Fruit fly (Drosophila melanogaster): ENCODE measurements around the gene CG13838.

Gene CG13838

DNA sequence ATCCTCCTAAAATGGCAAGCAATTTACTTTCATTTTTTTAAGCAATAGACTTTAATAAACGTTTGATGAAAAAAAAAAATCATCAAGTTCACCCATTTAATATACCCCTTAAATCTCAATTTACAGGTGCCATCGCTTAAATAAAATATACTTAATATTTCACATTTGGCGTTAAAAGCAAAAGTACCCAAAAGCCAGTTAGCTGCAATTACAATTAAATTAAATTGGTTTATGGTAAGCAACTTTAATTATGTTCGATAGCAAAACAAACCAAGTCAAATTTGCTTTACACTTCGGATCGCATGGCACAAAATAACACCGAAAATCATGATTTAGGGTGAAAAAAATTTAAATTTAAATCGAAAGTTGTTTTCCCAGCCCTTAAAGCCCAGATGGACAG is at the start of gene CG13838:
CG13838 (plus strand) TSS at position 301 of the 400 bp plus-strand sequence.
- TF ChIP-seq CG8478 (optimal IDR thresholded peaks at IDR 0.05) (no peak), pan (optimal IDR thresholded peaks at IDR 0.05) (no peak), psq (optimal IDR thresholded peaks at IDR 0.05) (no peak), usp (GFP tag; optimal IDR thresholded peaks at IDR 0.05) (no peak), Dll (optimal IDR thresholded peaks at IDR 0.05) (no peak), EcR (GFP tag; optimal IDR thresholded peaks at IDR 0.05) (no peak)

dm6 chr3R:22997912-22998622 is 44.0 kb upstream of the CG13838 start, which contains the start of gene Nha2:
Gene Nha2, minus strand, starts transcription at chr3R:22998528.
- no peak for TF ChIP-seq EcR (GFP tag; optimal IDR thresholded peaks at IDR 0.05)
- no peak for TF ChIP-seq usp (GFP tag; optimal IDR thresholded peaks at IDR 0.05)
- no peak for TF ChIP-seq pan (optimal IDR thresholded peaks at IDR 0.05)
- TF ChIP-seq psq (optimal IDR thresholded peaks at IDR 0.05) = no peak
- no peak for TF ChIP-seq CG8478 (optimal IDR thresholded peaks at IDR 0.05)
- TF ChIP-seq Dll (optimal IDR thresholded peaks at IDR 0.05) = no peak

dm6 chr3R:22998623-22999179 is 43.3 kb upstream of the CG13838 start:
- TF ChIP-seq psq (optimal IDR thresholded peaks at IDR 0.05) = no peak
- no peak for TF ChIP-seq Dll (optimal IDR thresholded peaks at IDR 0.05)
- no peak for TF ChIP-seq pan (optimal IDR thresholded peaks at IDR 0.05)
- TF ChIP-seq CG8478 (optimal IDR thresholded peaks at IDR 0.05) = no peak
- TF ChIP-seq usp (GFP tag; optimal IDR thresholded peaks at IDR 0.05) = no peak
- TF ChIP-seq EcR (GFP tag; optimal IDR thresholded peaks at IDR 0.05) = no peak

DNA sequence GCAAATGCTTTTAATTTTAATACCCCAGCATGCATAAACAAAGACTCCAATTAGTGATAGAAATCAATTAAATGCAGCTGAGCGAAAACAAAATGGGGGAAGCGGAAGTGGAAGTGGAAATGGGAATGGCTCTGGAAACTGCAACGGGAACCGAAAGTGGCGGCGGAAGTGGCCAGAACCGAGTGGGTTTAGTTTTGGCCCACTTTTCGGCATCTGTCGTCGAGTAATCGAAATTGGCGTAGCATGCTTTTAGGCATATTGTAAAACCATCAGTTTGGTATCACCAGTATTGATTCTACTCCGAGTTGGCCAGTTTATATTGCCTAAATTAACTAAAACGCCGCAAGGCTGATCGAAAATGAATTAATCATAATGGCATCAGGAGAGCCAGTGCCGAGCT is 37.9 kb upstream of the CG13838 start:
- TF ChIP-seq psq (optimal IDR thresholded peaks at IDR 0.05) (no peak), CG8478 (optimal IDR thresholded peaks at IDR 0.05) (no peak), Dll (optimal IDR thresholded peaks at IDR 0.05) (no peak), usp (GFP tag; optimal IDR thresholded peaks at IDR 0.05) (no peak), pan (optimal IDR thresholded peaks at IDR 0.05) (no peak)

DNA sequence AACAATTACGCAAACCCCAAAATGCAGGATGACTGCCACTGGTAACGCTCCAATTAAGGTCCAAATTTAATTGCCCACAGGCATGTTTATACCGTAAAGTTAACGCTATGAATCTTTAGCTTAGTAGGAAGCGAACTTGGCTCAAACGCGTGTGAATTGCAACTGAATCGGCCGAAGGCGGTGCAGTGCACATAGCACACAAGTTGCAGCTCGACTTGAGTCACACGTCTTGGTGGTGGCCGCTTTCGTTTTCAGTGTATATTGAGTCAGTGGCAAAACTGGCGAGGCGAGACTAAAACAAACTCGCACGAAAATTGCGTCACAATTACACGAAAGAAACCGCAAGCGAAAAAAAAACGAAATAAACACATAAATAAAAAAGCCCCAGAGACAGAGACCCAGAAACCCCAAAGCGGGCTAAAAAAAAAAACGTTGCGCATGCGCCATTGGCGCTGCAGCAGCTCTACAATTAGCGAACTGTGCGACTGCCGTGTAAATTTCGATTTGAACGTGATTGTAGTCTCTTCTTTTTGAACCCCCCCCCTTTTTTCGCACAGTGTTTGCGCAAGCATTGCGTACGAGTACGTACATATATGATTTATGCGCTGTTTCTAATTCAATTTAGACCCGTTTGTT is 32.4 kb upstream of the CG13838 start:
- TF ChIP-seq psq (optimal IDR thresholded peaks at IDR 0.05) (no peak), Dll (optimal IDR thresholded peaks at IDR 0.05) (no peak), CG8478 (optimal IDR thresholded peaks at IDR 0.05) (no peak), EcR (GFP tag; optimal IDR thresholded peaks at IDR 0.05) (no peak), pan (optimal IDR thresholded peaks at IDR 0.05) (no peak), usp (GFP tag; optimal IDR thresholded peaks at IDR 0.05) (no peak)

dm6 chr3R:23010406-23010805 is 31.6 kb upstream of the CG13838 start, which contains the start of gene CG34375:
Gene CG34375, minus strand, starts transcription at chr3R:23010562.
- no peak for TF ChIP-seq CG8478 (optimal IDR thresholded peaks at IDR 0.05)
- no peak for TF ChIP-seq psq (optimal IDR thresholded peaks at IDR 0.05)
- TF ChIP-seq Dll (optimal IDR thresholded peaks at IDR 0.05) = no peak

DNA sequence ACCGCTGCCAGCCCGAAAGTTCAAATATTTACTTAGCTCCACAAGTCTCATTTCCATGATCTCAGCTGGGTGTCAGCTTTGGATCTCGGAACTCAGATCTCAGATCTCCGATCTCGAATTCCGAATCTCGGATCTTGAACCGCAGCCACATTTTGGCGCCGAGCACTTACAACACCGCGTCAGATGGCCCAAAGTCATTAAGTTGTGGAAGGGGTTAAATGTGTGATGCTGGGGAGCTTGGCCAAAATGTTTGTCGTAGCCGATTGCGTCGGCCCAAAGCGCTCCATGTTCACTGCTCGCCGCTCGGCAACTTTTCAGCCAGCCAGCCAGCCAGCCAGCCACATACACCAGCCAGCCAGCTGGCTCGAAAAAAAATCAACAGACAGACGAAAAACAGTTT is 30.0 kb upstream of the CG13838 start, which contains the start of gene CG6688:
CG6688 (plus strand) TSS at position 396 of the 400 bp plus-strand sequence.
- TF ChIP-seq usp (GFP tag; optimal IDR thresholded peaks at IDR 0.05) (no peak), pan (optimal IDR thresholded peaks at IDR 0.05) (no peak), Dll (optimal IDR thresholded peaks at IDR 0.05) (no peak), CG8478 (optimal IDR thresholded peaks at IDR 0.05) (no peak), psq (optimal IDR thresholded peaks at IDR 0.05) (no peak), EcR (GFP tag; optimal IDR thresholded peaks at IDR 0.05) (no peak)

- TF ChIP-seq EcR (GFP tag; optimal IDR thresholded peaks at IDR 0.05) = peak; percentile 35 to 57
- TF ChIP-seq psq (optimal IDR thresholded peaks at IDR 0.05) = no peak
These were observed 28.6 kb upstream of the CG13838 start for dm6 chr3R:23013482-23013881.

DNA sequence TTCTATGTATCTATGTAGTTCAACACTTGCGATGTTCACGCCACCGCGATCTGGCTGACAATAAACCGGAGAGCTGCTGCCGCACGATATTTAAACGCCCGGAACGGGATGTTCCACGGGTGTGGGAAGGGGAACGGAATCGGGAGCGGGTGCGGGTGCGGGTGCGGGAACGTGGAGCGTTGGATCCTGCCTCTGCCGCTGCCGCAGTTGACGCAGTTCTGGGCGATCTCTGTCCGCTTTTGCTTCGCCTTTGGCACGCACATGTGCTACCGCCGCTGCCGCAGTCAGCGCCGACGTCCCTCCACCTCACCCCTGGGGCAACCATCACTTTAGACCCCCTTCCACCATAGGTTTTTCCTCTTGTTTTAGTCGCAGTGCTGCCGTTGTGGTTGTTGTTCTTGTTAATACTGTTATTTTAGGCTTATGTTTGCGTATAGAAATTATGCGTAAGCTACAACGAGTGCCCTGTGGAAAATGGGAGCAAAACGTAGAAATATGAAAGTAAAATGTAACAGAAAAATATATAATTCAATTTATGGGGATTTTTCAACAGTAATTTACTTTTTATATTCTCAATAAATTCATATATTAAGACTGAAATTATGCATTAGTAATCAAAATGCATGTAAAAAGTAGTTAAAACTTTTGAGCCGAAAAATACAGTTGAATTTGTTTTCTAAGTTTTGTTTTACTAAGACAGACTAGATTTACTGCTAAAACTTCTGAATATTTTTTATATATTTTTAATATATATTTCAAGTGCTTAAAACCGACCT is 15.2 kb upstream of the CG13838 start, which contains the start of gene lmd:
lmd (minus strand) TSS at position 62 of the 776 bp plus-strand sequence.
- TF ChIP-seq EcR (GFP tag; optimal IDR thresholded peaks at IDR 0.05) (no peak), pan (optimal IDR thresholded peaks at IDR 0.05) (no peak), Dll (optimal IDR thresholded peaks at IDR 0.05) (no peak), psq (optimal IDR thresholded peaks at IDR 0.05) (no peak), CG8478 (optimal IDR thresholded peaks at IDR 0.05) (no peak), usp (GFP tag; optimal IDR thresholded peaks at IDR 0.05) (no peak)

- no peak for TF ChIP-seq psq (optimal IDR thresholded peaks at IDR 0.05)
These were observed 14.6 kb upstream of the CG13838 start for dm6 chr3R:23027428-23027813.

DNA sequence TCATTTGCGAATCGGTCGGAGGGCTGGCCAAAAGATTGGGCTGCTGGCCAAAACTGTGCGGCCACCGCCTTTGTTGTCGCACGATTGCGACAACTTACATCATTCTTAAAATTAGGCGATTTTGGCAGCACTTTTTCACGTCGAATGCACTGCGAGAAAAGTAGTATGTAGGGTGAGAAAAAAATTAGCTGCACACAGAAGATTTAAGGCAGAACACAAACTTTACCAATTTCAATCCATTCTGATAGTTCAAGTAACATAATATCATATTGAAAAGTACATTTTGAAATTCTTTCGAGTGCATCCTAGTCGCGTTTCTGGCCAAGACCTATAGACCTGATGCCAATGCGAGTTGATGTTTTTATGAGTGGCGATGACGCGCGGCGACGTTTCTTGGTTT is 13.5 kb upstream of the CG13838 start:
- TF ChIP-seq psq (optimal IDR thresholded peaks at IDR 0.05) (no peak), CG8478 (optimal IDR thresholded peaks at IDR 0.05) (no peak), usp (GFP tag; optimal IDR thresholded peaks at IDR 0.05) (no peak), Dll (optimal IDR thresholded peaks at IDR 0.05) (no peak), EcR (GFP tag; optimal IDR thresholded peaks at IDR 0.05) (no peak), pan (optimal IDR thresholded peaks at IDR 0.05) (no peak)

dm6 chr3R:23030900-23031299 is 11.1 kb upstream of the CG13838 start:
- no peak for TF ChIP-seq psq (optimal IDR thresholded peaks at IDR 0.05)
- no peak for TF ChIP-seq usp (GFP tag; optimal IDR thresholded peaks at IDR 0.05)
- no peak for TF ChIP-seq CG8478 (optimal IDR thresholded peaks at IDR 0.05)
- no peak for TF ChIP-seq pan (optimal IDR thresholded peaks at IDR 0.05)
- TF ChIP-seq EcR (GFP tag; optimal IDR thresholded peaks at IDR 0.05) = no peak
- TF ChIP-seq Dll (optimal IDR thresholded peaks at IDR 0.05) = no peak

Measured in whole organism.